Fruit fly (Drosophila melanogaster) whole organism, embryonic: ENCODE results near the gene Pxn.

Experiments used
- ATbp ChIP-seq: fragments of 200-800 bp; sonication (Bioruptor generic); optimal IDR thresholded peaks from 2 replicates; lab custom pipeline; 2017; ENCODE audit warnings: missing biosample characterization, mild to moderate bottlenecking, missing genetic modification characterization, missing genetic modification reagents
- Asciz ChIP-seq: fragments of 200-800 bp; sonication (Bioruptor generic); optimal IDR thresholded peaks from 2 replicates; lab custom pipeline; 2017; ENCODE audit warnings: missing biosample characterization, mild to moderate bottlenecking, missing genetic modification characterization, missing genetic modification reagents
- Awh ChIP-seq: fragments of 200-800 bp; sonication (Bioruptor generic); IDR thresholded peaks from 2 replicates; pipeline ENCODE4, ENCODE4 v1.3.6; 2022; ENCODE audit warnings: missing biosample characterization, missing genetic modification characterization
- CG10321 ChIP-seq: fragments of 200-800 bp; sonication (Bioruptor generic); IDR thresholded peaks from 2 replicates; pipeline ENCODE4 v1.3.6; 2022; ENCODE audit warnings: missing biosample characterization, missing genetic modification characterization
- CG10366 ChIP-seq: fragments of 200-800 bp; sonication (Bioruptor generic); IDR thresholded peaks from 2 replicates; pipeline ENCODE4 v1.3.6; 2022; ENCODE audit warnings: missing biosample characterization, missing genetic modification characterization
- CG10565 ChIP-seq: fragments of 200-800 bp; sonication (Bioruptor generic); optimal IDR thresholded peaks from 3 replicates; lab custom pipeline; 2016; ENCODE audit warnings: missing biosample characterization, mild to moderate bottlenecking, missing genetic modification characterization
- CG11093 ChIP-seq: fragments of 200-800 bp; sonication (Bioruptor generic); IDR thresholded peaks from 3 replicates; pipeline ENCODE4 v1.3.6; 2022; ENCODE audit warnings: missing biosample characterization, missing genetic modification characterization
- CG11398 ChIP-seq: fragments of 200-800 bp; sonication (Bioruptor generic); optimal IDR thresholded peaks from 2 replicates; lab custom pipeline; 2016; ENCODE audit warnings: missing biosample characterization, missing genetic modification characterization
- CG12071 ChIP-seq: fragments of 200-800 bp; sonication (Bioruptor generic); optimal IDR thresholded peaks from 3 replicates; lab custom pipeline; 2018; ENCODE audit warnings: missing biosample characterization, mild to moderate bottlenecking, missing genetic modification characterization
- CG17328 ChIP-seq: fragments of 200-800 bp; sonication (Bioruptor generic); IDR thresholded peaks from 2 replicates; pipeline ENCODE4 v1.3.6; 2022; ENCODE audit warnings: missing biosample characterization, missing genetic modification characterization
- CG18619 ChIP-seq: fragments of 200-800 bp; sonication (Bioruptor generic); optimal IDR thresholded peaks from 3 replicates; lab custom pipeline; 2017; ENCODE audit warnings: missing biosample characterization, mild to moderate bottlenecking, missing genetic modification characterization
- CG2129 ChIP-seq: fragments of 200-800 bp; sonication (Bioruptor generic); IDR thresholded peaks from 2 replicates; pipeline ENCODE4 v1.3.6; 2022; ENCODE audit warnings: missing biosample characterization, missing genetic modification characterization; ENCODE audit not compliant: partially characterized antibody
- CG30403 ChIP-seq: fragments of 200-800 bp; sonication (Bioruptor generic); optimal IDR thresholded peaks from 3 replicates; lab custom pipeline; 2016; ENCODE audit warnings: missing biosample characterization, missing genetic modification characterization
- CG31441 ChIP-seq: fragments of 200-800 bp; sonication (Bioruptor generic); IDR thresholded peaks from 2 replicates; pipeline ENCODE4 v1.3.6; 2022; ENCODE audit warnings: missing biosample characterization, missing genetic modification characterization
- CG8944 ChIP-seq: fragments of 200-800 bp; sonication (Bioruptor generic); optimal IDR thresholded peaks from 3 replicates; lab custom pipeline; 2016; ENCODE audit warnings: missing biosample characterization, missing genetic modification characterization
- CG9797 ChIP-seq: fragments of 200-800 bp; sonication (Bioruptor generic); optimal IDR thresholded peaks from 3 replicates; lab custom pipeline; 2018; ENCODE audit warnings: missing biosample characterization, mild to moderate bottlenecking, missing genetic modification characterization
- CG9817 ChIP-seq: fragments of 200-800 bp; sonication (Bioruptor generic); optimal IDR thresholded peaks from 2 replicates; lab custom pipeline; 2018; ENCODE audit warnings: missing biosample characterization, mild to moderate bottlenecking, missing genetic modification characterization, moderate library complexity
- CkIIα-i1 ChIP-seq: fragments of 200-800 bp; sonication (Bioruptor generic); IDR thresholded peaks from 2 replicates; pipeline ENCODE4 v1.3.6; 2022; ENCODE audit warnings: missing biosample characterization, missing genetic modification characterization
- D19B ChIP-seq: fragments of 200-800 bp; sonication (Bioruptor generic); optimal IDR thresholded peaks from 2 replicates; lab custom pipeline; 2017; ENCODE audit warnings: missing biosample characterization, mild to moderate bottlenecking, missing genetic modification characterization
- H2.0 ChIP-seq: fragments of 200-800 bp; sonication (Bioruptor generic); IDR thresholded peaks from 2 replicates; pipeline ENCODE4 v1.3.6; 2022; ENCODE audit warnings: missing biosample characterization, missing genetic modification characterization
- Hey ChIP-seq: fragments of 200-800 bp; sonication (Bioruptor generic); optimal IDR thresholded peaks from 3 replicates; lab custom pipeline; 2018; ENCODE audit warnings: missing biosample characterization, mild to moderate bottlenecking, missing genetic modification characterization
- Jarid2 ChIP-seq: fragments of 200-800 bp; sonication (Bioruptor generic); optimal IDR thresholded peaks from 3 replicates; lab custom pipeline; 2017; ENCODE audit warnings: mild to moderate bottlenecking, missing biosample characterization, missing genetic modification reagents, missing genetic modification characterization
- Kr ChIP-seq: fragments of 200-800 bp; sonication (Bioruptor generic); optimal IDR thresholded peaks from 2 replicates; lab custom pipeline; 2017; ENCODE audit warnings: missing biosample characterization, mild to moderate bottlenecking, missing genetic modification characterization
- MBD-R2 ChIP-seq: fragments of 200-800 bp; sonication (Bioruptor generic); IDR thresholded peaks from 2 replicates; pipeline ENCODE4 v1.3.6; 2022; ENCODE audit warnings: missing biosample characterization, missing genetic modification characterization
- Max ChIP-seq: fragments of 200-800 bp; sonication (Bioruptor generic); optimal IDR thresholded peaks from 2 replicates; lab custom pipeline; 2016; ENCODE audit warnings: missing biosample characterization, mild to moderate bottlenecking, missing genetic modification characterization
- Mrtf ChIP-seq: fragments of 200-800 bp; sonication (Bioruptor generic); IDR thresholded peaks from 3 replicates; pipeline ENCODE4 v1.3.6; 2022; ENCODE audit warnings: missing biosample characterization, missing genetic modification characterization
- Sox100B ChIP-seq: fragments of 200-800 bp; sonication (Bioruptor generic); optimal IDR thresholded peaks from 3 replicates; lab custom pipeline; 2018; ENCODE audit warnings: missing biosample characterization, mild to moderate bottlenecking, missing genetic modification characterization
- Ssrp ChIP-seq: fragments of 200-800 bp; sonication (Bioruptor generic); optimal IDR thresholded peaks from 2 replicates; lab custom pipeline; 2018; ENCODE audit warnings: missing biosample characterization, mild to moderate bottlenecking, missing genetic modification characterization, moderate library complexity
- Vsx1 ChIP-seq: fragments of 200-800 bp; sonication (Bioruptor generic); optimal IDR thresholded peaks from 2 replicates; lab custom pipeline; 2017; ENCODE audit warnings: missing biosample characterization, mild to moderate bottlenecking, missing genetic modification characterization, missing genetic modification reagents
- az2 ChIP-seq: fragments of 200-800 bp; sonication (Bioruptor generic); optimal IDR thresholded peaks from 3 replicates; lab custom pipeline; 2016; ENCODE audit warnings: missing biosample characterization, missing genetic modification characterization
- dimm ChIP-seq: fragments of 200-800 bp; sonication (Bioruptor generic); IDR thresholded peaks from 2 replicates; pipeline ENCODE4 v1.3.6; 2022; ENCODE audit warnings: missing biosample characterization, missing genetic modification characterization
- dmrt99B ChIP-seq: fragments of 200-800 bp; sonication (Bioruptor generic); optimal IDR thresholded peaks from 2 replicates; lab custom pipeline; 2018; ENCODE audit warnings: missing biosample characterization, mild to moderate bottlenecking, missing genetic modification characterization, moderate library complexity
- en ChIP-seq: fragments of 200-800 bp; sonication (Bioruptor generic); optimal IDR thresholded peaks from 2 replicates; lab custom pipeline; 2016; ENCODE audit warnings: missing biosample characterization, missing genetic modification characterization
- gem ChIP-seq: fragments of 200-800 bp; sonication (Bioruptor generic); optimal IDR thresholded peaks from 2 replicates; lab custom pipeline; 2019; ENCODE audit warnings: missing biosample characterization, mild to moderate bottlenecking, missing genetic modification characterization, moderate library complexity
- grau ChIP-seq: fragments of 200-800 bp; optimal IDR thresholded peaks from 3 replicates; lab custom pipeline; 2019; ENCODE audit warnings: missing biosample characterization, mild to moderate bottlenecking, missing genetic modification characterization, moderate library complexity
- her ChIP-seq: fragments of 200-800 bp; sonication (Bioruptor generic); optimal IDR thresholded peaks from 2 replicates; lab custom pipeline; 2016; ENCODE audit warnings: missing biosample characterization, missing genetic modification characterization
- kah ChIP-seq: fragments of 200-800 bp; sonication (Bioruptor generic); optimal IDR thresholded peaks from 2 replicates; lab custom pipeline; 2018; ENCODE audit warnings: missing biosample characterization, mild to moderate bottlenecking, missing genetic modification characterization
- ken ChIP-seq: fragments of 200-800 bp; sonication (Bioruptor generic); IDR thresholded peaks from 3 replicates; pipeline ENCODE4 v1.3.6; 2022; ENCODE audit warnings: missing biosample characterization, missing genetic modification characterization
- klu ChIP-seq: fragments of 200-800 bp; sonication (Bioruptor generic); IDR thresholded peaks from 2 replicates; pipeline ENCODE4 v1.3.6; 2022; ENCODE audit warnings: missing biosample characterization, missing genetic modification characterization
- maf-S ChIP-seq: fragments of 200-800 bp; sonication (Bioruptor generic); optimal IDR thresholded peaks from 2 replicates; lab custom pipeline; 2016; ENCODE audit warnings: missing biosample characterization, missing genetic modification characterization
- odd ChIP-seq: fragments of 200-800 bp; sonication (Bioruptor generic); optimal IDR thresholded peaks from 2 replicates; lab custom pipeline; 2017; ENCODE audit warnings: missing biosample characterization, mild to moderate bottlenecking, missing genetic modification characterization
- pfk ChIP-seq: fragments of 200-800 bp; sonication (Bioruptor generic); optimal IDR thresholded peaks from 2 replicates; lab custom pipeline; 2018; ENCODE audit warnings: missing biosample characterization, mild to moderate bottlenecking, missing genetic modification characterization, moderate library complexity
- phol ChIP-seq: fragments of 200-800 bp; sonication (Bioruptor generic); optimal IDR thresholded peaks from 3 replicates; lab custom pipeline; 2018; ENCODE audit warnings: missing biosample characterization, mild to moderate bottlenecking, missing genetic modification characterization, moderate library complexity
- ro ChIP-seq: fragments of 200-800 bp; sonication (Bioruptor generic); IDR thresholded peaks from 2 replicates; pipeline ENCODE4 v1.3.6; 2022; ENCODE audit warnings: missing biosample characterization, missing genetic modification characterization
- sug ChIP-seq: fragments of 200-800 bp; optimal IDR thresholded peaks from 2 replicates; lab custom pipeline; 2019; ENCODE audit warnings: missing biosample characterization, mild to moderate bottlenecking, missing genetic modification characterization, moderate library complexity
- tgo ChIP-seq: fragments of 200-800 bp; sonication (Bioruptor generic); IDR thresholded peaks from 3 replicates; pipeline ENCODE4 v1.3.6; 2022; ENCODE audit warnings: missing biosample characterization, missing genetic modification characterization
- tin ChIP-seq: fragments of 200-800 bp; sonication (Bioruptor generic); optimal IDR thresholded peaks from 3 replicates; lab custom pipeline; 2016; ENCODE audit warnings: missing biosample characterization, missing genetic modification characterization
- unc-4 ChIP-seq: fragments of 200-800 bp; sonication (Bioruptor generic); IDR thresholded peaks from 2 replicates; pipeline ENCODE4 v1.3.6; 2022; ENCODE audit warnings: missing biosample characterization, missing genetic modification characterization; ENCODE audit not compliant: partially characterized antibody
- unpg ChIP-seq: fragments of 200-800 bp; sonication (Bioruptor generic); optimal IDR thresholded peaks from 3 replicates; lab custom pipeline; 2018; ENCODE audit warnings: missing biosample characterization, mild to moderate bottlenecking, missing genetic modification characterization, moderate library complexity

The Pxn gene

DNA sequence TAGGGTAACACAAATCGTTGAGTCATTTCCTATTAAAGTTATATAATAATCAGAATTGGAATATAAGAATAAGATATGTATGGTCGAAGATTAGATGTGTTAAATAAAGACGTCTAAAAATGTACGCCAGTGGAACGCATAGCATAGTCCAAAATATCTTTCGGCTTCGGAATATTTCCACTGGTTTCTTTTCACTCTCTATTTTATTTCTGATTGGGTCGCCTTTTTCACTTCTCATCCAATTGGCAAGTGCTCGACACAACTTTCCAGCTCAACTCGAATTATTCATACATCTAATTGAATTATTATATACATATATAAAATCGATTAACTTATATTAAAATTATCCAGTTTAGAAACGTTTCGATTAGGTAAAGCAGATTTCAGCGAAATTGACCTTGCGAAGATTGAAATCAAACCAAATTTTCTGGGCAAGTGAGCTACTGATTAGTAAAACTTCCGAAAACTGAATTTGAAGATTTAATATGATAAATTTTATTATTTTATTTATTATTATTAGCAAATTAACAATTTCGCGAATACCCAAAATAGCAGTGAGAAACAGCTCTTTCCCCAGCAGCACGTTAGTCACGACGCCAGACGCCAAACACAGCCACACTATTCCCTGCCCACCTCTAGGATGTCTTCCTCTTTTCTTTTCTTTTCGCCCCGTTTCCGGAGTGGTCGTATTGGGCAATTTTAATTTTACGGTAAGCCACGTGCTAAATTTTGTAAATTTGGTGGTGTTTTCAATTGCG is 42.9 kb downstream of the Pxn start, which contains the start of gene RpL8 (continued):
- TF ChIP-seq D19B (peak; percentile 58), Awh (GFP tag; lab: Robert Waterston, UW) (peak; percentile 78), Max (GFP tag; lab: Kevin White, UChicago) (peak; percentile 64), CG2129 (GFP tag; lab: Robert Waterston, UW) (peak; percentile 34; the same call in 1 of the 2 replicates), CkIIα-i1 (no peak), grau (peak; percentile 67), Jarid2 (GFP tag; lab: Kevin White, UChicago) (peak; percentile 65), klu (peak; percentile 67), CG11093 (GFP tag; lab: Robert Waterston, UW) (peak; percentile 54; the same call in 1 of the 3 replicates), unc-4 (GFP tag; lab: Robert Waterston, UW) (peak; percentile 53), sug (tag; lab: Kevin White, UChicago) (peak; percentile 79), CG31441 (GFP tag; lab: Robert Waterston, UW) (peak; percentile 68), H2.0 (GFP tag; lab: Robert Waterston, UW) (peak; percentile 86), ro (GFP tag; lab: Robert Waterston, UW) (peak; percentile 28; the same call in 1 of the 2 replicates), Ssrp (tag; lab: Kevin White, UChicago) (peak; percentile 56), tin (GFP tag; lab: Kevin White, UChicago) (peak; percentile 71), kah (GFP tag; lab: Kevin White, UChicago) (peak; percentile 86), CG10565 (GFP tag; lab: Kevin White, UChicago) (peak; percentile 49), phol (tag; lab: Kevin White, UChicago) (peak; percentile 76), CG9797 (GFP tag; lab: Kevin White, UChicago) (peak; percentile 83), dimm (GFP tag; lab: Robert Waterston, UW) (peak; percentile 66), CG11398 (GFP tag; lab: Kevin White, UChicago) (peak; percentile 80), unpg (peak; percentile 80), Kr (peak; percentile 71), CG9817 (tag; lab: Kevin White, UChicago) (peak; percentile 75), CG12071 (GFP tag; lab: Kevin White, UChicago) (peak; percentile 94), Asciz (GFP tag; lab: Kevin White, UChicago) (peak; percentile 82), tgo (peak; percentile 63; the same call in 2 of the 3 replicates), az2 (peak; percentile 69), Sox100B (GFP tag; lab: Kevin White, UChicago) (peak; percentile 73), maf-S (peak; percentile 67), Hey (tag; lab: Kevin White, UChicago) (peak; percentile 69), ATbp (GFP tag; lab: Kevin White, UChicago) (peak; percentile 86), CG10366 (GFP tag; lab: Robert Waterston, UW) (peak; percentile 84), her (GFP tag; lab: Kevin White, UChicago) (peak; percentile 87), CG10321 (peak; percentile 63), odd (peak; percentile 91), ken (GFP tag; lab: Robert Waterston, UW) (peak; percentile 88), CG18619 (GFP tag; lab: Kevin White, UChicago) (peak; percentile 84), pfk (GFP tag; lab: Kevin White, UChicago) (peak; percentile 81), en (GFP tag; lab: Kevin White, UChicago) (peak; percentile 54), CG8944 (peak; percentile 63), CG30403 (GFP tag; lab: Kevin White, UChicago) (peak; percentile 68), dmrt99B (tag; lab: Kevin White, UChicago) (peak; percentile 59), CG17328 (peak; percentile 92), gem (tag; lab: Kevin White, UChicago) (peak; percentile 65), Vsx1 (GFP tag; lab: Kevin White, UChicago) (peak; percentile 83), Mrtf (GFP tag; lab: Robert Waterston, UW) (peak; percentile 74), MBD-R2 (GFP tag; lab: Robert Waterston, UW) (peak; percentile 56; the same call in 1 of the 2 replicates)
